Worm (Caenorhabditis elegans): ENCODE measurements around the gene sra-28.

Gene sra-28

DNA sequence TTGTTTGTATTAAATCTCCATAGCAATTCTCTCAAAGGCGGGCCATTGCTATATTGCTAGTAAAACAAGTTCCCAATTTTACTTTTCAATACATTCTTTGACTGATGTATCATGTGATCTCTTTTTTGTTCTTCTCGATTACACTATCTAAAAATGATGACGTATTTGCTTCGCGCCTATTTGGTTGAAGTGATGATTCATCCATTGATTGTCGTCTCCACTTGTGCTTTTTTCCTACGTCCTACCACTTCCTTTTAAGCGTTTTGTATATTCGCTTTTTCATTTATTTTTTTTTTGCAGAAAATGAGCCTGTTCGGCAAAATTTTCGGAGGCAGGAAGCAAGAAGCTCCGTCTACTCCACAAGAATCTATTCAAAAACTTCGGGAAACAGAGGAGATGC, 15.8 kb upstream of the sra-28 start, which contains the start of gene vps-32.1:
Gene vps-32.1 (plus strand): TSS at position 301 of the 400 bp plus-strand sequence.
- TF ChIP-seq nhr-12 (tag; optimal IDR thresholded peaks at IDR 0.05): no peak
- TF ChIP-seq blmp-1 (tag; optimal IDR thresholded peaks at IDR 0.05; ENCODE audit: insufficient read depth): peak; percentile 25
- TF ChIP-seq crh-2 (tag; optimal IDR thresholded peaks at IDR 0.05): peak; percentile 29
- no peak for TF ChIP-seq zag-1 (tag; optimal IDR thresholded peaks at IDR 0.05)
- peak; percentile 48 for TF ChIP-seq sma-9 (GFP tag; optimal IDR thresholded peaks at IDR 0.05)
- no peak for TF ChIP-seq sma-9 (tag; optimal IDR thresholded peaks at IDR 0.05)
- TF ChIP-seq ztf-11 (tag; optimal IDR thresholded peaks at IDR 0.05): no peak
- TF ChIP-seq fos-1 (tag; optimal IDR thresholded peaks at IDR 0.05): peak; percentile 88

DNA sequence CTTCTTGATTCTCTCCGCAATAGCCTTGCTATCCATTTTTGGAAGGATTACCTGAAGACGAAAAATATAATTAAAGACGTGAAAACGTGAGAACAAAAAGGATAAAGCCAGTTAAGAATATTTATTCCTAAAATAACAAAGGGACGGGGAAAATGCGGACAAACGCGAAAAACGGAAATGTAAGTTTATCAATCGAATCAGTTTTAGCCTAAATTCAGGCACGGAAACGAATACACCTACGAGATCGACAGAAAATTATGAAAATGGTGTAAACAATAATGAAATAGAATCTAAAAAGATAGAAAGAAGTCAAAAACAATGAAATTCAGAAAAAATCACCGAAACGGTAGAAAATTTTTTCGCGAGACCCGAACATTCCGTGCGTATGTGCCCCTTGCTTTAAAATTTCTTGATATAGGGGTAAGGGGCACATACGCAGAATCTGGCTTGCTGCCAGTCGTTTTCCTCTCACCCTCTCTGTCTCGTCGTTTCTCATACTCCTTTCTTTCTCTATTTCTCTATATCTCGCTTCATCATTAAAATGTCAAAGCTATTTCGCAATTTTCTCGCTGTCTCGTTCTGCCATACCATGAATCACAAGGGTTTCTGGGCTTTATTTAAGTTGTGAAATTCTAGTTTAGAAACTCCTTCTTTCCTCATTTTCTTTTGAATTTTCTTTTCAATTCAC, 15.2 kb upstream of the sra-28 start, which contains the start of gene icd-1:
Gene icd-1 (minus strand): TSS at position 51 of the 688 bp plus-strand sequence.
- TF ChIP-seq C34F6.9 (tag; optimal IDR thresholded peaks at IDR 0.05) (peak; percentile 97), ztf-4 (tag; optimal IDR thresholded peaks at IDR 0.05) (peak; percentile 94), mab-5 (tag; optimal IDR thresholded peaks at IDR 0.05) (peak; percentile 93), snpc-4 (tag; optimal IDR thresholded peaks at IDR 0.05) (peak; percentile 74), elt-3 (tag; optimal IDR thresholded peaks at IDR 0.05) (no peak), nhr-21 (tag; optimal IDR thresholded peaks at IDR 0.05) (peak; percentile 96), skn-1 (tag; optimal IDR thresholded peaks at IDR 0.05) (peak; percentile 67), nhr-77 (tag; optimal IDR thresholded peaks at IDR 0.05) (no peak), sma-9 (GFP tag; optimal IDR thresholded peaks at IDR 0.05) (peak; percentile 96), sma-9 (tag; optimal IDR thresholded peaks at IDR 0.05) (no peak), aly-2 (tag; optimal IDR thresholded peaks at IDR 0.05) (no peak), mbf-1 (tag; optimal IDR thresholded peaks at IDR 0.05) (no peak), ztf-1 (GFP tag; conservative IDR thresholded peaks at IDR 0.05) (no peak), dmd-4 (tag; optimal IDR thresholded peaks at IDR 0.05) (no peak), sem-4 (tag; optimal IDR thresholded peaks at IDR 0.05) (peak; percentile 98), egl-27 (tag; optimal IDR thresholded peaks at IDR 0.05) (peak; percentile 94), unc-39 (tag; optimal IDR thresholded peaks at IDR 0.05) (no peak), nhr-11 (tag; optimal IDR thresholded peaks at IDR 0.05) (peak; percentile 57), nhr-23 (tag; optimal IDR thresholded peaks at IDR 0.05) (no peak), nhr-237 (tag; optimal IDR thresholded peaks at IDR 0.05) (peak; percentile 48), ztf-11 (tag; optimal IDR thresholded peaks at IDR 0.05) (peak; percentile 58), R02D3.7 (tag; optimal IDR thresholded peaks at IDR 0.05) (peak; percentile 38), nhr-12 (tag; optimal IDR thresholded peaks at IDR 0.05) (peak; percentile 50), ceh-16 (tag; optimal IDR thresholded peaks at IDR 0.05) (peak; percentile 83), mdl-1 (tag; optimal IDR thresholded peaks at IDR 0.05) (peak; percentile 76 to 82), F13H6.1 (tag; optimal IDR thresholded peaks at IDR 0.05) (peak; percentile 97), lin-39 (tag; optimal IDR thresholded peaks at IDR 0.05) (peak; percentile 68), sma-3 (GFP tag; optimal IDR thresholded peaks at IDR 0.05) (peak; percentile 97), ama-1 (optimal IDR thresholded peaks at IDR 0.05) (peak; percentile 24), nhr-129 (tag; optimal IDR thresholded peaks at IDR 0.05) (peak; percentile 96), lsy-2 (tag; optimal IDR thresholded peaks at IDR 0.05) (peak; percentile 88 to 96), ZK546.5 (tag; optimal IDR thresholded peaks at IDR 0.05) (peak; percentile 76), nhr-6 (tag; optimal IDR thresholded peaks at IDR 0.05) (peak; percentile 98), fos-1 (tag; optimal IDR thresholded peaks at IDR 0.05) (peak; percentile 97), crh-2 (tag; optimal IDR thresholded peaks at IDR 0.05) (peak; percentile 97), unc-55 (GFP tag; optimal IDR thresholded peaks at IDR 0.05) (peak; percentile 98), unc-62 (GFP tag; optimal IDR thresholded peaks at IDR 0.05) (peak; percentile 93), nhr-25 (tag; optimal IDR thresholded peaks at IDR 0.05) (peak; percentile 98), blmp-1 (tag; optimal IDR thresholded peaks at IDR 0.05; ENCODE audit: insufficient read depth) (peak; percentile 81), lin-11 (tag; optimal IDR thresholded peaks at IDR 0.05) (peak; percentile 74), Y55F3AM.14 (GFP tag; optimal IDR thresholded peaks at IDR 0.05) (peak; percentile 78), ceh-82 (tag; optimal IDR thresholded peaks at IDR 0.05) (peak; percentile 62), nhr-10 (tag; optimal IDR thresholded peaks at IDR 0.05) (peak; percentile 73), zag-1 (tag; optimal IDR thresholded peaks at IDR 0.05) (peak; percentile 91), peb-1 (tag; optimal IDR thresholded peaks at IDR 0.05) (no peak), lin-13 (GFP tag; optimal IDR thresholded peaks at IDR 0.05) (peak; percentile 93), alr-1 (tag; optimal IDR thresholded peaks at IDR 0.05) (no peak), elt-1 (tag; optimal IDR thresholded peaks at IDR 0.05) (no peak), gmeb-1 (tag; optimal IDR thresholded peaks at IDR 0.05) (peak; percentile 87)
